Worm (Caenorhabditis elegans): ENCODE data around the gene ncs-5.

DNA sequence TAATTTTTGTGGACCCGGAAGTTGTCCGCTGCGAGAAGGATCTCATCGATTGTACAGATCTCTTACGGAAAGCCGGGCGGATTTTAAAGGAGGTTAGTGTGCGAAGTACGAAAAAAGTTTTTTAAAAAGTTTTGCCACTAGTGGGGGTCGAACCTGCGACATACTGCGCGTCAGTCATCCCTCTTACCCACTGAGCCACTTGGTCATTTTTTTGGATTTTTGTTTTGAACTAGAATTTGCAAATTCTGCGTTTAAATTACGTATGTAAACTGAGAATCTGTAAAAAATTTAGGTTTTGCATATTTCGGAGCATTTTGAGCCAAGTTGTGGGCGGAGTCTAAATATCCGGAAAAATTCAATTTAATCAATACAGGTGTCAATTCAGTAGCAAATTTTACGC lies 29.0 kb downstream of the ncs-5 start:
- no peak for TF ChIP-seq fos-1 (tag; optimal IDR thresholded peaks at IDR 0.05)
- no peak for TF ChIP-seq unc-62 (GFP tag; optimal IDR thresholded peaks at IDR 0.05)
- no peak for TF ChIP-seq ZK546.5 (tag; optimal IDR thresholded peaks at IDR 0.05)
- no peak for TF ChIP-seq dmd-4 (tag; optimal IDR thresholded peaks at IDR 0.05)
- no peak for TF ChIP-seq lsy-2 (tag; optimal IDR thresholded peaks at IDR 0.05)

Measured in whole organism, L2 larva.